Worm (Caenorhabditis elegans): ENCODE data around the gene dsh-2.

dsh-2 gene

ce11 chrII:5058036-5058435, 22.9 kb downstream of the dsh-2 start, which contains the start of gene C27A2.12:
TSS of gene C27A2.12 (minus strand) at chrII:5058136.
- TF ChIP-seq ztf-4 (tag; optimal IDR thresholded peaks at IDR 0.05): no peak
- TF ChIP-seq ets-5 (GFP tag; IDR thresholded peaks at IDR 0.05): no peak
- TF ChIP-seq nhr-84 (tag; optimal IDR thresholded peaks at IDR 0.05): no peak
- no peak for TF ChIP-seq ceh-88 (GFP tag; IDR thresholded peaks at IDR 0.05)
- TF ChIP-seq lir-3 (tag; optimal IDR thresholded peaks at IDR 0.05; ENCODE audit: poor library complexity): no peak
- no peak for TF ChIP-seq ceh-63 (GFP tag; optimal IDR thresholded peaks at IDR 0.05)
- TF ChIP-seq dsc-1 (tag; optimal IDR thresholded peaks at IDR 0.05): no peak
- TF ChIP-seq egl-13 (tag; optimal IDR thresholded peaks at IDR 0.05): no peak
- no peak for TF ChIP-seq ces-1 (GFP tag; optimal IDR thresholded peaks at IDR 0.05)
- no peak for TF ChIP-seq snpc-4 (tag; optimal IDR thresholded peaks at IDR 0.05)
- no peak for TF ChIP-seq fkh-10 (GFP tag; optimal IDR thresholded peaks at IDR 0.05)
- TF ChIP-seq tlp-1 (tag; optimal IDR thresholded peaks at IDR 0.05): no peak
- TF ChIP-seq dpl-1 (GFP tag; optimal IDR thresholded peaks at IDR 0.05): no peak
- TF ChIP-seq unc-30 (tag; optimal IDR thresholded peaks at IDR 0.05): no peak
- no peak for TF ChIP-seq nhr-28 (tag; optimal IDR thresholded peaks at IDR 0.05)

DNA sequence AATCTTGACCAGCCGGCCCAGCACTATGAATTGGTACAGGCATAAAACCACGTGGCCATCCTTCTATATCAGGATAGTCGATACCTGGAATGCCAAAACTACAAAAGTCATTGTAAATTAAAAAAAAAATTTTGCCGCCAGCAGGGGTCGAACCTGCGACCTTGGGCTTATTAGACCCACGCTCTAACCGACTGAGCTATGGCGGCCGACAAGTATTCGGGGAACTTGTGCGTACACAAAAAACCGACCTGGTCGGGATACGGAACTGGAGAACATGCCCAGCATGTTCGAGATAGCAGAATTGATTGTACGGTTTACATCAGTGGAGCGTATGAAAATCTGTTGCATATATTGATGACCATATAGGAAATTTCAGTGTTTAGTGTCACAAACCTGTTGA, 23.7 kb downstream of the dsh-2 start:
- TF ChIP-seq hpl-2 (GFP tag; optimal IDR thresholded peaks at IDR 0.05) (no peak), Y116A8C.19 (tag; optimal IDR thresholded peaks at IDR 0.05; ENCODE audit: borderline replicate concordance) (no peak), nhr-71 (tag; optimal IDR thresholded peaks at IDR 0.05) (peak; percentile 74), ceh-90 (tag; optimal IDR thresholded peaks at IDR 0.05) (no peak), nhr-11 (tag; optimal IDR thresholded peaks at IDR 0.05) (no peak), sox-4 (tag; optimal IDR thresholded peaks at IDR 0.05) (no peak), ztf-4 (tag; optimal IDR thresholded peaks at IDR 0.05) (no peak), sptf-1 (tag; optimal IDR thresholded peaks at IDR 0.05) (no peak), snu-23 (GFP tag; optimal IDR thresholded peaks at IDR 0.05) (peak; percentile 79), ceh-8 (GFP tag; optimal IDR thresholded peaks at IDR 0.05) (no peak), fkh-4 (tag; optimal IDR thresholded peaks at IDR 0.05; ENCODE audit: borderline replicate concordance) (no peak), tlp-1 (tag; optimal IDR thresholded peaks at IDR 0.05) (no peak), lin-35 (GFP tag; optimal IDR thresholded peaks at IDR 0.05) (peak; percentile 53 to 77), isw-1 (GFP tag; IDR thresholded peaks at IDR 0.05) (no peak; the same call in 1 of the 2 replicates), ama-1 (optimal IDR thresholded peaks at IDR 0.05) (no peak), efl-1 (optimal IDR thresholded peaks at IDR 0.05) (peak; percentile 41 to 67), efl-1 (GFP tag; optimal IDR thresholded peaks at IDR 0.05 in 1 of 2) (peak; percentile 39 to 94), nhr-85 (tag) (peak; percentile 81), aha-1 (tag; optimal IDR thresholded peaks at IDR 0.05) (no peak), lsy-2 (tag; optimal IDR thresholded peaks at IDR 0.05) (peak; percentile 76 to 79), nhr-28 (tag; optimal IDR thresholded peaks at IDR 0.05) (no peak), ztf-11 (tag; optimal IDR thresholded peaks at IDR 0.05) (no peak), lin-15B (tag; optimal IDR thresholded peaks at IDR 0.05) (no peak), pax-3 (tag; optimal IDR thresholded peaks at IDR 0.05) (peak; percentile 29), nhr-12 (tag; optimal IDR thresholded peaks at IDR 0.05) (no peak), C34B4.2 (tag; optimal IDR thresholded peaks at IDR 0.05) (no peak), zip-4 (GFP tag; optimal IDR thresholded peaks at IDR 0.05) (peak; percentile 32), ces-1 (GFP tag; optimal IDR thresholded peaks at IDR 0.05) (no peak), mep-1 (tag; optimal IDR thresholded peaks at IDR 0.05) (peak; percentile 67), lir-3 (tag; optimal IDR thresholded peaks at IDR 0.05; ENCODE audit: poor library complexity) (peak; percentile 38), fkh-8 (tag; optimal IDR thresholded peaks at IDR 0.05) (no peak), skn-1 (tag; optimal IDR thresholded peaks at IDR 0.05) (peak; percentile 43), fkh-10 (GFP tag; optimal IDR thresholded peaks at IDR 0.05) (no peak), xbp-1 (tag; optimal IDR thresholded peaks at IDR 0.05) (peak; percentile 49), mef-2 (tag; optimal IDR thresholded peaks at IDR 0.05) (no peak), unc-62 (GFP tag; optimal IDR thresholded peaks at IDR 0.05) (no peak), nhr-20 (tag; optimal IDR thresholded peaks at IDR 0.05) (peak; percentile 76), mdl-1 (tag; optimal IDR thresholded peaks at IDR 0.05) (peak in 1 of 2 experiments; percentile 60), snpc-4 (tag; optimal IDR thresholded peaks at IDR 0.05) (peak; percentile 98), unc-130 (tag; optimal IDR thresholded peaks at IDR 0.05) (peak; percentile 38), lin-39 (tag; optimal IDR thresholded peaks at IDR 0.05) (no peak), mab-9 (GFP tag; IDR thresholded peaks at IDR 0.05) (0 out of 2 replicates have a peak, but pooled peaks have one; percentile 43), grh-1 (GFP tag; IDR thresholded peaks at IDR 0.05) (0 out of 2 replicates have a peak, but pooled peaks have one; percentile 21), lin-14 (GFP tag; optimal IDR thresholded peaks at IDR 0.05) (peak; percentile 53)
